Fruit fly (Drosophila melanogaster) whole organism, embryonic: ENCODE data around the gene CG42340.

Experiments
- ATbp ChIP-seq: fragments of 200-800 bp; sonication (Bioruptor generic); optimal IDR thresholded peaks from 2 replicates; lab custom pipeline; 2017; ENCODE audit warnings: missing biosample characterization, mild to moderate bottlenecking, missing genetic modification characterization, missing genetic modification reagents
- B-H1 ChIP-seq: fragments of 200-800 bp; sonication (Bioruptor generic); IDR thresholded peaks from 3 replicates; pipeline ENCODE4 v1.3.6; 2022; ENCODE audit warnings: missing biosample characterization, missing genetic modification characterization
- Bteb2 ChIP-seq: fragments of 200-800 bp; sonication (Bioruptor generic); optimal IDR thresholded peaks from 2 replicates; lab custom pipeline; 2016; ENCODE audit warnings: missing biosample characterization, missing genetic modification characterization
- CG11504 ChIP-seq: fragments of 200-800 bp; sonication (Bioruptor generic); optimal IDR thresholded peaks from 3 replicates; lab custom pipeline; 2019; ENCODE audit warnings: missing biosample characterization, mild to moderate bottlenecking, missing genetic modification characterization, moderate library complexity
- CG14710 ChIP-seq: fragments of 200-800 bp; sonication (Bioruptor generic); optimal IDR thresholded peaks from 3 replicates; lab custom pipeline; 2019; ENCODE audit warnings: missing biosample characterization, mild to moderate bottlenecking, missing genetic modification characterization, moderate library complexity
- CG1529 ChIP-seq: fragments of 200-800 bp; sonication (Bioruptor generic); optimal IDR thresholded peaks from 3 replicates; lab custom pipeline; 2018; ENCODE audit warnings: missing biosample characterization, missing genetic modification characterization
- CG17361 ChIP-seq: fragments of 200-800 bp; sonication (Bioruptor generic); IDR thresholded peaks from 3 replicates; pipeline ENCODE4 v1.3.6; 2022; ENCODE audit warnings: missing biosample characterization, missing genetic modification characterization
- CG33557 ChIP-seq: fragments of 200-800 bp; sonication (Bioruptor generic); optimal IDR thresholded peaks from 2 replicates; lab custom pipeline; 2019; ENCODE audit warnings: missing biosample characterization, mild to moderate bottlenecking, missing genetic modification characterization, moderate library complexity
- CG34422 ChIP-seq: fragments of 200-800 bp; sonication (Bioruptor generic); IDR thresholded peaks from 3 replicates; pipeline ENCODE4 v1.3.6; 2022; ENCODE audit warnings: missing biosample characterization, missing genetic modification characterization
- CG4617 ChIP-seq: fragments of 200-800 bp; sonication (Bioruptor generic); optimal IDR thresholded peaks from 3 replicates; lab custom pipeline; 2016; ENCODE audit warnings: missing biosample characterization, missing genetic modification characterization, borderline replicate concordance
- CG7271 ChIP-seq: fragments of 200-800 bp; sonication (Bioruptor generic); optimal IDR thresholded peaks from 2 replicates; lab custom pipeline; 2018; ENCODE audit warnings: missing biosample characterization, mild to moderate bottlenecking, missing genetic modification characterization, moderate library complexity
- CG7745 ChIP-seq: fragments of 200-800 bp; sonication (Bioruptor generic); optimal IDR thresholded peaks from 2 replicates; lab custom pipeline; 2018; ENCODE audit warnings: missing biosample characterization, mild to moderate bottlenecking, missing genetic modification characterization, moderate library complexity
- CG7928 ChIP-seq: fragments of 200-800 bp; sonication (Bioruptor generic); optimal IDR thresholded peaks from 2 replicates; lab custom pipeline; 2017; ENCODE audit warnings: missing biosample characterization, mild to moderate bottlenecking, missing genetic modification characterization
- CG7963 ChIP-seq: fragments of 200-800 bp; sonication (Bioruptor generic); IDR thresholded peaks from 3 replicates; pipeline ENCODE4 v1.3.6; 2022; ENCODE audit warnings: missing biosample characterization, missing genetic modification characterization; ENCODE audit not compliant: partially characterized antibody
- CG9876 ChIP-seq: fragments of 200-800 bp; sonication (Bioruptor generic); optimal IDR thresholded peaks from 2 replicates; lab custom pipeline; 2016; ENCODE audit warnings: missing biosample characterization, missing genetic modification characterization
- D19B ChIP-seq: fragments of 200-800 bp; sonication (Bioruptor generic); optimal IDR thresholded peaks from 2 replicates; lab custom pipeline; 2017; ENCODE audit warnings: missing biosample characterization, mild to moderate bottlenecking, missing genetic modification characterization
- Dfd ChIP-seq, 2 experiments: fragments of >200 bp; optimal IDR thresholded peaks; 2 replicates each; lab custom pipeline; 2017; ENCODE audit warnings: missing biosample characterization in 2 of 2, missing genetic modification characterization in 2 of 2
- Dref ChIP-seq: fragments of 200-800 bp; sonication (Bioruptor generic); IDR thresholded peaks from 2 replicates; pipeline ENCODE4 v1.3.6; 2022; ENCODE audit warnings: missing biosample characterization, missing genetic modification characterization
- E2f2 ChIP-seq: fragments of 200-800 bp; sonication (Bioruptor generic); IDR thresholded peaks from 2 replicates; pipeline ENCODE4 v1.3.6; 2022; ENCODE audit warnings: missing biosample characterization, missing genetic modification characterization
- Ets97D ChIP-seq: fragments of 200-800 bp; sonication (Bioruptor generic); optimal IDR thresholded peaks from 3 replicates; lab custom pipeline; 2016; ENCODE audit warnings: missing biosample characterization, missing genetic modification characterization
- HHEX ChIP-seq: fragments of 200-800 bp; sonication (Bioruptor generic); optimal IDR thresholded peaks from 3 replicates; lab custom pipeline; 2017; ENCODE audit warnings: missing biosample characterization, mild to moderate bottlenecking, missing genetic modification characterization, missing genetic modification reagents
- Hr3 ChIP-seq: fragments of 200-800 bp; sonication (Bioruptor generic); optimal IDR thresholded peaks from 3 replicates; lab custom pipeline; 2016; ENCODE audit warnings: missing biosample characterization, missing genetic modification characterization
- Hr51 ChIP-seq, 2 experiments: fragments of 200-800 bp; sonication (Bioruptor generic); optimal IDR thresholded peaks; 2 replicates in 1 of 2; 3 replicates in 1 of 2; lab custom pipeline; 2016 to 2018; ENCODE audit warnings: missing biosample characterization in 2 of 2, missing genetic modification characterization in 2 of 2, mild to moderate bottlenecking in 1 of 2, moderate library complexity in 1 of 2
- Mad ChIP-seq: fragments of 200-800 bp; sonication (Bioruptor generic); optimal IDR thresholded peaks from 2 replicates; lab custom pipeline; 2016; ENCODE audit warnings: missing biosample characterization, missing genetic modification characterization
- Myb ChIP-seq: fragments of 200-800 bp; sonication (Bioruptor generic); optimal IDR thresholded peaks from 2 replicates; lab custom pipeline; 2016; ENCODE audit warnings: missing biosample characterization, missing genetic modification characterization
- Oli ChIP-seq: fragments of 200-800 bp; sonication (Bioruptor generic); optimal IDR thresholded peaks from 2 replicates; lab custom pipeline; 2018; ENCODE audit warnings: missing biosample characterization, mild to moderate bottlenecking, missing genetic modification characterization, moderate library complexity
- Opbp ChIP-seq: fragments of 200-800 bp; sonication (Bioruptor generic); IDR thresholded peaks from 3 replicates; pipeline ENCODE4 v1.3.6; 2022; ENCODE audit warnings: missing biosample characterization, missing genetic modification characterization; ENCODE audit not compliant: partially characterized antibody
- PHDP ChIP-seq: fragments of 200-800 bp; sonication (Bioruptor generic); optimal IDR thresholded peaks from 3 replicates; lab custom pipeline; 2018; ENCODE audit warnings: missing biosample characterization, mild to moderate bottlenecking, missing genetic modification characterization, moderate library complexity
- Poxn ChIP-seq: fragments of 200-800 bp; sonication (Bioruptor generic); IDR thresholded peaks from 2 replicates; pipeline ENCODE4 v1.3.6; 2022; ENCODE audit warnings: missing biosample characterization, missing genetic modification characterization
- Sry-δ ChIP-seq: fragments of 200-800 bp; sonication (Bioruptor generic); optimal IDR thresholded peaks from 2 replicates; lab custom pipeline; 2016; ENCODE audit warnings: missing biosample characterization, missing genetic modification characterization
- Xrp1 ChIP-seq: fragments of 200-800 bp; sonication (Bioruptor generic); IDR thresholded peaks from 2 replicates; pipeline ENCODE4 v1.3.6; 2022; ENCODE audit warnings: missing biosample characterization, missing genetic modification characterization
- amos ChIP-seq: fragments of 200-800 bp; sonication (Bioruptor generic); IDR thresholded peaks from 2 replicates; pipeline ENCODE4 v1.3.6; 2022; ENCODE audit warnings: missing biosample characterization, missing genetic modification characterization; ENCODE audit not compliant: partially characterized antibody
- cad ChIP-seq: fragments of >200 bp; optimal IDR thresholded peaks from 2 replicates; lab custom pipeline; 2017; ENCODE audit warnings: missing biosample characterization, missing genetic modification characterization
- chif ChIP-seq, 2 experiments: fragments of 200-800 bp; sonication (Bioruptor generic); optimal IDR thresholded peaks; 3 replicates each; lab custom pipeline; 2016; ENCODE audit warnings: missing biosample characterization in 2 of 2, missing genetic modification characterization in 2 of 2
- chn ChIP-seq: fragments of 200-800 bp; sonication (Bioruptor generic); optimal IDR thresholded peaks from 2 replicates; lab custom pipeline; 2016; ENCODE audit warnings: missing biosample characterization, missing genetic modification characterization
- dm ChIP-seq: fragments of 200-800 bp; sonication (Bioruptor generic); optimal IDR thresholded peaks from 3 replicates; lab custom pipeline; 2016; ENCODE audit warnings: missing biosample characterization, missing genetic modification characterization
- fd64A ChIP-seq: fragments of 200-800 bp; sonication (Bioruptor generic); optimal IDR thresholded peaks from 3 replicates; lab custom pipeline; 2018; ENCODE audit warnings: missing biosample characterization, mild to moderate bottlenecking, missing genetic modification characterization
- gce ChIP-seq: fragments of 200-800 bp; sonication (Bioruptor generic); IDR thresholded peaks from 3 replicates; pipeline ENCODE4 v1.3.6; 2022; ENCODE audit warnings: missing biosample characterization, missing genetic modification characterization
- gsb ChIP-seq: fragments of 200-800 bp; sonication (Bioruptor generic); IDR thresholded peaks from 2 replicates; pipeline ENCODE4 v1.3.6; 2022; ENCODE audit warnings: missing biosample characterization, missing genetic modification characterization
- gt ChIP-seq: fragments of 200-800 bp; sonication (Bioruptor generic); IDR thresholded peaks from 2 replicates; pipeline ENCODE4 v1.3.6; 2022; ENCODE audit warnings: missing biosample characterization, missing genetic modification characterization
- lmd ChIP-seq: fragments of 200-800 bp; sonication (Bioruptor generic); IDR thresholded peaks from 2 replicates; pipeline ENCODE4 v1.3.6; 2022; ENCODE audit warnings: missing biosample characterization, missing genetic modification characterization
- lov ChIP-seq, 2 experiments: fragments of 200-800 bp in 1 of 2; fragments of >200 bp in 1 of 2; sonication (Bioruptor generic) in 1 of 2; IDR thresholded peaks in 1 of 2; optimal IDR thresholded peaks in 1 of 2; 2 replicates in 1 of 2; 3 replicates in 1 of 2; pipeline versions ENCODE4 v1.3.6 to Lab custom; 2017 to 2022; ENCODE audit warnings: missing biosample characterization in 1 of 2, missing genetic modification characterization in 1 of 2
- maf-S ChIP-seq: fragments of 200-800 bp; sonication (Bioruptor generic); optimal IDR thresholded peaks from 2 replicates; lab custom pipeline; 2016; ENCODE audit warnings: missing biosample characterization, missing genetic modification characterization
- onecut ChIP-seq: fragments of 200-800 bp; sonication (Bioruptor generic); IDR thresholded peaks from 2 replicates; pipeline ENCODE4 v1.3.6; 2022; ENCODE audit warnings: missing biosample characterization, missing genetic modification characterization
- p53 ChIP-seq: fragments of 200-800 bp; sonication (Bioruptor generic); optimal IDR thresholded peaks from 2 replicates; lab custom pipeline; 2016; ENCODE audit warnings: missing biosample characterization, missing genetic modification characterization
- psq ChIP-seq: fragments of 200-800 bp; sonication (Bioruptor generic); optimal IDR thresholded peaks from 2 replicates; lab custom pipeline; 2017; ENCODE audit warnings: missing biosample characterization, missing genetic modification characterization
- sd ChIP-seq: fragments of 200-800 bp; sonication (Bioruptor generic); optimal IDR thresholded peaks from 3 replicates; lab custom pipeline; 2018; ENCODE audit warnings: missing biosample characterization, mild to moderate bottlenecking, missing genetic modification characterization, moderate library complexity
- slou ChIP-seq: fragments of 200-800 bp; sonication (Bioruptor generic); optimal IDR thresholded peaks from 3 replicates; lab custom pipeline; 2016; ENCODE audit warnings: missing biosample characterization, missing genetic modification characterization
- tap ChIP-seq: fragments of 200-800 bp; optimal IDR thresholded peaks from 3 replicates; lab custom pipeline; 2019; ENCODE audit warnings: missing biosample characterization, mild to moderate bottlenecking, missing genetic modification characterization, moderate library complexity
- tna ChIP-seq: fragments of 200-800 bp; sonication (Bioruptor generic); IDR thresholded peaks from 2 replicates; pipeline ENCODE4 v1.3.6; 2022; ENCODE audit warnings: missing biosample characterization, missing genetic modification characterization; ENCODE audit not compliant: partially characterized antibody
- toy ChIP-seq: fragments of 200-800 bp; sonication (Bioruptor generic); IDR thresholded peaks from 2 replicates; pipeline ENCODE4 v1.3.6; 2022; ENCODE audit warnings: missing biosample characterization, missing genetic modification characterization

The CG42340 gene

dm6 chrX:6527680-6528079, 3.6 kb upstream of the CG42340 start, which contains the start of gene CG3342 (continued):
- TF ChIP-seq PHDP (tag; lab: Kevin White, UChicago) (no peak), Bteb2 (GFP tag; lab: Kevin White, UChicago) (no peak), gt (GFP tag; lab: Robert Waterston, UW) (no peak), HHEX (no peak), D19B (GFP tag; lab: Kevin White, UChicago) (no peak), fd64A (GFP tag; lab: Kevin White, UChicago) (no peak), gsb (GFP tag; lab: Robert Waterston, UW) (no peak), CG7928 (no peak), chn (GFP tag; lab: Kevin White, UChicago) (no peak), lov (optimal IDR thresholded peaks at IDR 0.05; lab: Kevin White, UChicago) (no peak), lov (GFP tag; IDR thresholded peaks at IDR 0.05; lab: Robert Waterston, UW) (no peak), CG11504 (tag; lab: Kevin White, UChicago) (peak; percentile 8), chif (GFP tag; optimal IDR thresholded peaks at IDR 0.05; lab: Kevin White, UChicago) (no peak), CG7963 (GFP tag; lab: Robert Waterston, UW) (no peak), Opbp (no peak), Hr51 (GFP tag; optimal IDR thresholded peaks at IDR 0.05; lab: Kevin White, UChicago) (no peak), B-H1 (GFP tag; lab: Robert Waterston, UW) (no peak), E2f2 (GFP tag; lab: Robert Waterston, UW) (no peak), onecut (no peak), tna (GFP tag; lab: Robert Waterston, UW) (no peak), CG17361 (GFP tag; lab: Robert Waterston, UW) (no peak), toy (GFP tag; lab: Robert Waterston, UW) (no peak), ATbp (GFP tag; lab: Kevin White, UChicago) (no peak), CG4617 (GFP tag; lab: Kevin White, UChicago) (peak; percentile 6), CG14710 (tag; lab: Kevin White, UChicago) (peak; percentile 41), Dref (GFP tag; lab: Robert Waterston, UW) (no peak), gce (no peak), Dfd (GFP tag; optimal IDR thresholded peaks at IDR 0.05; lab: Kevin White, UChicago) (no peak), Ets97D (no peak), sd (tag; lab: Kevin White, UChicago) (no peak), psq (no peak), maf-S (GFP tag; lab: Kevin White, UChicago) (no peak), dm (GFP tag; lab: Kevin White, UChicago) (no peak), Mad (GFP tag; lab: Kevin White, UChicago) (no peak), lmd (GFP tag; lab: Robert Waterston, UW) (no peak), Xrp1 (GFP tag; lab: Robert Waterston, UW) (no peak), Myb (no peak), CG34422 (GFP tag; lab: Robert Waterston, UW) (no peak), p53 (GFP tag; lab: Kevin White, UChicago) (no peak), Hr3 (GFP tag; lab: Kevin White, UChicago) (no peak), Sry-δ (GFP tag; lab: Kevin White, UChicago) (no peak), CG7271 (tag; lab: Kevin White, UChicago) (no peak), amos (GFP tag; lab: Robert Waterston, UW) (no peak), Poxn (GFP tag; lab: Robert Waterston, UW) (no peak), cad (GFP tag; lab: Kevin White, UChicago) (no peak), CG9876 (GFP tag; lab: Kevin White, UChicago) (no peak), Oli (tag; lab: Kevin White, UChicago) (no peak), CG1529 (GFP tag; lab: Kevin White, UChicago) (no peak), slou (GFP tag; lab: Kevin White, UChicago) (no peak), tap (no peak), CG33557 (GFP tag; lab: Kevin White, UChicago) (no peak), CG7745 (no peak)
